Worm (Caenorhabditis elegans) whole organism, L1 larva: Measurements from ENCODE around the gene abu-1.

ENCODE experiments used
- C34B4.2 ChIP-seq: sonication (generic microtip); optimal IDR thresholded peaks from 2 replicates; lab custom pipeline; 2017; ENCODE audit warnings: mild to moderate bottlenecking, missing genetic modification characterization, missing compliant biosample characterization
- Y116A8C.19 ChIP-seq: sonication (generic microtip); optimal IDR thresholded peaks from 2 replicates; lab custom pipeline; 2016; ENCODE audit warnings: missing compliant biosample characterization, missing genetic modification characterization, borderline replicate concordance
- aha-1 ChIP-seq: fragments of 150-350 bp; optimal IDR thresholded peaks from 2 replicates; lab custom pipeline; 2014; ENCODE audit warnings: missing biosample characterization, missing genetic modification characterization
- aly-2 ChIP-seq: fragments of 150-350 bp; optimal IDR thresholded peaks from 2 replicates; lab custom pipeline; 2014; ENCODE audit warnings: missing biosample characterization, missing genetic modification characterization
- ceh-8 ChIP-seq: fragments of 200-800 bp; sonication (Bioruptor generic); optimal IDR thresholded peaks from 2 replicates; lab custom pipeline; 2018; ENCODE audit warnings: mild to moderate bottlenecking, missing genetic modification characterization, moderate library complexity, missing compliant biosample characterization
- ceh-82 ChIP-seq, 3 experiments: fragments of 150-350 bp in 1 of 3; sonication (generic microtip) in 2 of 3; optimal IDR thresholded peaks; 2 replicates each; lab custom pipeline; 2014 to 2017; ENCODE audit warnings: missing biosample characterization in 3 of 3, missing genetic modification characterization in 3 of 3
- efl-1 ChIP-seq, 4 experiments: fragments of 150-350 bp; optimal IDR thresholded peaks in 3 of 4; peaks in 1 of 4; 1 replicate in 1 of 4; 2 replicates in 3 of 4; lab custom pipeline; 2014; ENCODE audit warnings: missing biosample characterization in 2 of 4, missing genetic modification characterization in 2 of 4, missing genetic modification reagents in 2 of 4
- efl-3 ChIP-seq: fragments of 200-800 bp; sonication (Bioruptor generic); optimal IDR thresholded peaks from 2 replicates; lab custom pipeline; 2018; ENCODE audit warnings: mild to moderate bottlenecking, missing genetic modification characterization, missing compliant biosample characterization
- egl-13 ChIP-seq: sonication (generic microtip); optimal IDR thresholded peaks from 2 replicates; lab custom pipeline; 2016; ENCODE audit warnings: missing genotype, missing genetic modification reagents, missing genetic modification characterization, missing compliant biosample characterization
- egl-27 ChIP-seq, 2 experiments: fragments of 150-350 bp in 1 of 2; sonication (generic microtip); optimal IDR thresholded peaks; 3 replicates each; lab custom pipeline; 2017 to 2018; ENCODE audit warnings: missing biosample characterization in 2 of 2, missing genetic modification characterization in 2 of 2, missing genetic modification reagents in 2 of 2
- ets-5 ChIP-seq: fragments of 200-800 bp; sonication (Bioruptor generic); IDR thresholded peaks from 2 replicates; pipeline ENCODE4 v1.3.6; 2022; ENCODE audit warnings: missing genetic modification characterization, missing compliant biosample characterization
- fkh-10 ChIP-seq: sonication (generic microtip); optimal IDR thresholded peaks from 2 replicates; lab custom pipeline; 2017; ENCODE audit warnings: missing biosample characterization, missing genetic modification reagents, missing genetic modification characterization
- fkh-4 ChIP-seq: sonication (generic microtip); optimal IDR thresholded peaks from 2 replicates; lab custom pipeline; 2016; ENCODE audit warnings: missing compliant biosample characterization, missing genetic modification characterization, borderline replicate concordance
- fkh-8 ChIP-seq: sonication (generic microtip); optimal IDR thresholded peaks from 2 replicates; lab custom pipeline; 2016; ENCODE audit warnings: mild to moderate bottlenecking, missing genetic modification characterization, missing compliant biosample characterization
- hlh-17 ChIP-seq: fragments of 200-800 bp; sonication (Bioruptor generic); optimal IDR thresholded peaks from 2 replicates; lab custom pipeline; 2018; ENCODE audit warnings: missing genetic modification characterization, mild to moderate bottlenecking, missing compliant biosample characterization, moderate library complexity, borderline replicate concordance
- hpl-2 ChIP-seq: fragments of 150-350 bp; optimal IDR thresholded peaks from 2 replicates; lab custom pipeline; 2014; ENCODE audit warnings: missing biosample characterization, missing genetic modification reagents, missing genetic modification characterization
- irx-1 ChIP-seq: sonication (generic microtip); optimal IDR thresholded peaks from 2 replicates; lab custom pipeline; 2016; ENCODE audit warnings: missing genetic modification characterization, missing compliant biosample characterization
- lin-13 ChIP-seq: fragments of 150-350 bp; optimal IDR thresholded peaks from 2 replicates; lab custom pipeline; 2014; ENCODE audit warnings: missing biosample characterization, missing genetic modification reagents, missing genetic modification characterization
- lin-35 ChIP-seq, 2 experiments: fragments of 150-350 bp; optimal IDR thresholded peaks; 2 replicates each; lab custom pipeline; 2014; ENCODE audit warnings: missing biosample characterization in 2 of 2, missing genetic modification characterization in 2 of 2, missing genetic modification reagents in 2 of 2
- lin-39 ChIP-seq: fragments of 150-350 bp; optimal IDR thresholded peaks from 2 replicates; lab custom pipeline; 2014; ENCODE audit warnings: missing biosample characterization, missing genetic modification reagents, missing genetic modification characterization
- lir-3 ChIP-seq: sonication (generic microtip); optimal IDR thresholded peaks from 2 replicates; lab custom pipeline; 2016; ENCODE audit warnings: mild to moderate bottlenecking, missing genetic modification characterization, moderate library complexity, missing compliant biosample characterization; ENCODE audit not compliant: poor library complexity
- mab-9 ChIP-seq: fragments of 200-800 bp; sonication (Bioruptor generic); IDR thresholded peaks from 2 replicates; pipeline ENCODE4 v1.3.6; 2022; ENCODE audit warnings: missing genetic modification reagents, missing genetic modification characterization, missing compliant biosample characterization
- mdl-1 ChIP-seq, 2 experiments: fragments of 150-350 bp; optimal IDR thresholded peaks; 2 replicates each; lab custom pipeline; 2014 to 2017; ENCODE audit warnings: missing biosample characterization in 2 of 2, missing genetic modification characterization in 2 of 2, inconsistent platforms in 1 of 2
- mef-2 ChIP-seq: fragments of 150-350 bp; optimal IDR thresholded peaks from 2 replicates; lab custom pipeline; 2014; ENCODE audit warnings: missing biosample characterization, missing genetic modification characterization
- mep-1 ChIP-seq: fragments of 150-350 bp; optimal IDR thresholded peaks from 2 replicates; lab custom pipeline; 2014; ENCODE audit warnings: missing biosample characterization, missing genetic modification characterization
- nhr-11 ChIP-seq: fragments of 150-350 bp; optimal IDR thresholded peaks from 2 replicates; lab custom pipeline; 2014; ENCODE audit warnings: missing biosample characterization, missing genetic modification characterization
- nhr-12 ChIP-seq: sonication (generic microtip); optimal IDR thresholded peaks from 2 replicates; lab custom pipeline; 2017; ENCODE audit warnings: missing biosample characterization, missing genetic modification characterization
- nhr-20 ChIP-seq: sonication (generic microtip); optimal IDR thresholded peaks from 2 replicates; lab custom pipeline; 2016; ENCODE audit warnings: mild to moderate bottlenecking, missing genetic modification characterization, missing compliant biosample characterization
- nhr-237 ChIP-seq: fragments of 150-350 bp; optimal IDR thresholded peaks from 2 replicates; lab custom pipeline; 2014; ENCODE audit warnings: missing biosample characterization, missing genetic modification characterization
- nhr-28 ChIP-seq: fragments of 150-350 bp; optimal IDR thresholded peaks from 2 replicates; lab custom pipeline; 2014; ENCODE audit warnings: missing biosample characterization, missing genetic modification characterization
- nhr-71 ChIP-seq: sonication (generic microtip); optimal IDR thresholded peaks from 2 replicates; lab custom pipeline; 2016; ENCODE audit warnings: mild to moderate bottlenecking, missing genetic modification characterization, moderate library complexity, missing compliant biosample characterization
- nhr-77 ChIP-seq: fragments of 150-350 bp; optimal IDR thresholded peaks from 2 replicates; lab custom pipeline; 2014; ENCODE audit warnings: missing biosample characterization, missing genetic modification characterization
- nhr-85 ChIP-seq: sonication (generic microtip); peaks from one replicate; lab custom pipeline; 2016; ENCODE audit warnings: missing genetic modification characterization, inconsistent platforms, missing compliant biosample characterization
- pag-3 ChIP-seq: sonication (generic microtip); optimal IDR thresholded peaks from 2 replicates; lab custom pipeline; 2017; ENCODE audit warnings: missing genetic modification characterization, mild to moderate bottlenecking, missing compliant biosample characterization, antibody characterized with exemption, borderline replicate concordance; ENCODE audit not compliant: insufficient read depth
- pax-3 ChIP-seq: fragments of 200-800 bp; sonication (Bioruptor generic); optimal IDR thresholded peaks from 2 replicates; lab custom pipeline; 2018; ENCODE audit warnings: mild to moderate bottlenecking, missing genetic modification characterization, moderate library complexity, missing compliant biosample characterization
- pqm-1 ChIP-seq: sonication (generic microtip); optimal IDR thresholded peaks from 3 replicates; lab custom pipeline; 2017; ENCODE audit warnings: missing biosample characterization, missing genetic modification characterization
- rnt-1 ChIP-seq: sonication (generic microtip); optimal IDR thresholded peaks from 2 replicates; lab custom pipeline; 2016; ENCODE audit warnings: mild to moderate bottlenecking, missing genetic modification characterization, moderate library complexity, missing compliant biosample characterization
- skn-1 ChIP-seq: fragments of 150-350 bp; optimal IDR thresholded peaks from 2 replicates; lab custom pipeline; 2014; ENCODE audit warnings: missing biosample characterization, missing genetic modification characterization
- snpc-4 ChIP-seq: fragments of 150-350 bp; optimal IDR thresholded peaks from 2 replicates; lab custom pipeline; 2014; ENCODE audit warnings: missing biosample characterization, missing genetic modification characterization
- snu-23 ChIP-seq: sonication (generic microtip); optimal IDR thresholded peaks from 2 replicates; lab custom pipeline; 2016; ENCODE audit warnings: missing genetic modification characterization, missing compliant biosample characterization
- sptf-1 ChIP-seq: fragments of 150-350 bp; optimal IDR thresholded peaks from 2 replicates; lab custom pipeline; 2014; ENCODE audit warnings: missing biosample characterization, missing genetic modification characterization
- sup-37 ChIP-seq: fragments of 200-800 bp; sonication (Bioruptor generic); optimal IDR thresholded peaks from 2 replicates; lab custom pipeline; 2018; ENCODE audit warnings: mild to moderate bottlenecking, missing genetic modification characterization, missing compliant biosample characterization
- unc-30 ChIP-seq: sonication (generic microtip); optimal IDR thresholded peaks from 2 replicates; lab custom pipeline; 2017; ENCODE audit warnings: missing biosample characterization, missing genetic modification characterization
- unc-86 ChIP-seq: sonication (generic microtip); optimal IDR thresholded peaks from 2 replicates; lab custom pipeline; 2016; ENCODE audit warnings: missing genetic modification characterization, missing compliant biosample characterization
- vab-15 ChIP-seq: sonication (generic microtip); optimal IDR thresholded peaks from 2 replicates; lab custom pipeline; 2017; ENCODE audit warnings: missing genotype, mild to moderate bottlenecking, missing genetic modification characterization, missing compliant biosample characterization
- zag-1 ChIP-seq: fragments of 150-350 bp; optimal IDR thresholded peaks from 2 replicates; lab custom pipeline; 2014; ENCODE audit warnings: missing biosample characterization, missing genetic modification characterization
- ztf-11 ChIP-seq, 2 experiments: sonication (generic microtip); optimal IDR thresholded peaks; 2 replicates each; lab custom pipeline; 2016 to 2017; ENCODE audit warnings: missing genetic modification characterization in 2 of 2, missing biosample characterization in 1 of 2, missing compliant biosample characterization in 1 of 2

The abu-1 gene

ce11 chrV:10381726-10382125, at the start of gene abu-1:
Gene abu-1 (minus strand): TSS chrV:10381826.
- TF ChIP-seq nhr-77 (tag; lab: Kevin White, UChicago) (no peak), pqm-1 (no peak), efl-1 (optimal IDR thresholded peaks at IDR 0.05; lab: Kevin White, UChicago) (no peak), efl-1 (GFP tag; optimal IDR thresholded peaks at IDR 0.05 in 1 of 2; lab: Kevin White, UChicago) (no peak), sup-37 (GFP tag; lab: Kevin White, UChicago) (no peak), fkh-4 (tag; lab: Kevin White, UChicago) (no peak), nhr-28 (tag; lab: Kevin White, UChicago) (no peak), lin-39 (no peak), ztf-11 (tag; optimal IDR thresholded peaks at IDR 0.05; lab: Kevin White, UChicago) (no peak), mef-2 (tag; lab: Kevin White, UChicago) (no peak), ceh-82 (tag; optimal IDR thresholded peaks at IDR 0.05; lab: Kevin White, UChicago) (no peak), Y116A8C.19 (no peak)
- TF ChIP-seq, all 84 proteins: peak for 0

ce11 chrV:10428608-10429007, 47.0 kb upstream of the abu-1 start, which contains the start of gene tag-314:
Gene tag-314 (minus strand): TSS chrV:10428708.
- TF ChIP-seq nhr-20, result no peak
- TF ChIP-seq C34B4.2, result no peak
- TF ChIP-seq nhr-28 (tag; lab: Kevin White, UChicago), result no peak
- no peak for TF ChIP-seq hpl-2 (GFP tag; lab: Kevin White, UChicago)
- TF ChIP-seq egl-13 (tag; lab: Kevin White, UChicago), result no peak
- TF ChIP-seq lir-3 (tag; lab: Kevin White, UChicago), result no peak
- TF ChIP-seq efl-3 (GFP tag; lab: Kevin White, UChicago), result no peak
- TF ChIP-seq aha-1 (tag; lab: Kevin White, UChicago), result no peak
- TF ChIP-seq nhr-237 (tag; lab: Kevin White, UChicago), result no peak

- TF ChIP-seq unc-30 (tag; lab: Kevin White, UChicago) (no peak), pax-3 (tag; lab: Kevin White, UChicago) (no peak), rnt-1 (no peak), zag-1 (no peak), lin-13 (no peak), nhr-12 (no peak), ets-5 (GFP tag; lab: Robert Waterston, UW) (no peak), lin-39 (no peak), skn-1 (tag; lab: Kevin White, UChicago) (no peak), vab-15 (tag; lab: Kevin White, UChicago) (no peak), irx-1 (tag; lab: Kevin White, UChicago) (no peak), mdl-1 (tag; optimal IDR thresholded peaks at IDR 0.05; lab: Kevin White, UChicago) (no peak), pag-3 (no peak), hpl-2 (GFP tag; lab: Kevin White, UChicago) (no peak), snpc-4 (no peak), snu-23 (GFP tag; lab: Kevin White, UChicago) (no peak), egl-27 (tag; optimal IDR thresholded peaks at IDR 0.05; lab: Kevin White, UChicago) (no peak), ceh-8 (GFP tag; lab: Kevin White, UChicago) (no peak), fkh-8 (tag; lab: Kevin White, UChicago) (no peak)
Measured at ce11 chrV:10426253-10426652, 44.6 kb upstream of the abu-1 start, which contains the start of gene apc-10. Gene apc-10 (minus strand): TSS chrV:10426353.

- TF ChIP-seq mdl-1 (tag; optimal IDR thresholded peaks at IDR 0.05; lab: Kevin White, UChicago), result no peak
- no peak for TF ChIP-seq fkh-10 (GFP tag; lab: Kevin White, UChicago)
- no peak for TF ChIP-seq aha-1 (tag; lab: Kevin White, UChicago)
- TF ChIP-seq egl-27 (tag; optimal IDR thresholded peaks at IDR 0.05; lab: Kevin White, UChicago), result no peak
- no peak for TF ChIP-seq skn-1 (tag; lab: Kevin White, UChicago)
- TF ChIP-seq aly-2 (tag; lab: Kevin White, UChicago), result no peak
- TF ChIP-seq mep-1, result no peak
- TF ChIP-seq fkh-8 (tag; lab: Kevin White, UChicago), result no peak
- no peak for TF ChIP-seq zag-1
- no peak for TF ChIP-seq nhr-85 (tag; lab: Kevin White, UChicago)
- no peak for TF ChIP-seq mab-9 (GFP tag; lab: Robert Waterston, UW)
- no peak for TF ChIP-seq nhr-71 (tag; lab: Kevin White, UChicago)
- TF ChIP-seq unc-86 (tag; lab: Kevin White, UChicago), result no peak
- no peak for TF ChIP-seq lin-35 (GFP tag; optimal IDR thresholded peaks at IDR 0.05; lab: Kevin White, UChicago)
- TF ChIP-seq C34B4.2, result no peak
- TF ChIP-seq nhr-11 (tag; lab: Kevin White, UChicago), result no peak
- no peak for TF ChIP-seq egl-13 (tag; lab: Kevin White, UChicago)
- TF ChIP-seq hlh-17 (GFP tag; lab: Kevin White, UChicago), result no peak
- TF ChIP-seq sptf-1 (tag; lab: Kevin White, UChicago), result no peak
- no peak for TF ChIP-seq irx-1 (tag; lab: Kevin White, UChicago)
Measured at ce11 chrV:10425098-10425497, 43.5 kb upstream of the abu-1 start, which contains the start of gene col-12. Gene col-12 (minus strand): TSS chrV:10425198.
